Fruit fly (Drosophila melanogaster): ENCODE results near the gene VhaAC39-2.
A peak's percentile ranks its signal among the peaks of the same experiment; 100 is the strongest.

The VhaAC39-2 gene

DNA sequence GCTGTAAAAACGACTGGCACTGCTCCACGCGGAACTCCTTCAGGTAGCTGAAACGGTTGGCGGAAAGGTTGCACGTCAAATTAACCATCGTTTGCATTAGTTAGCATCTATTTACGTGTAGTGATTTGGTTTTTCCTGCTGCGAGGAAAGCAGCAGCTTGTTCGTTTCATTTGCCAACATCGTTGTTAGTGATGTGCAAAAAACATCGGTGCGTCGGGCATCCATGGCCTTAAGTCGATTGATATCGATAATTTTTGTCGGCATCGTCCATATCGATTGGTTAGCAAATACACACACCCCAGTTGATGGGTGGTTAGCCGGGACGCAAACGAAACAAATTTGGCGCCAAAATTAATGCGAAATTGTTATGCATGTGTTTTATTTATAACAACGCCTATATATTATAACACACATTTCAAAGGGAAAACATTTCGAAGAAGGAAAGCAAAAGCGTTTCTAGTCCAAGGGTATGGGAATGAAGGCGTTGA lies 1.4 kb downstream of the VhaAC39-2 start, which contains the start of gene unk (continued):
- no peak for TF ChIP-seq CG12219 (GFP tag; optimal IDR thresholded peaks at IDR 0.05)
- no peak for TF ChIP-seq tap (tag; optimal IDR thresholded peaks at IDR 0.05)
- no peak for TF ChIP-seq Sox102F (GFP tag; optimal IDR thresholded peaks at IDR 0.05)
- no peak for TF ChIP-seq dan (GFP tag; IDR thresholded peaks at IDR 0.05)
- no peak for TF ChIP-seq hkb (optimal IDR thresholded peaks at IDR 0.05)
- 0 out of 2 replicates have a peak, but pooled peaks have one; percentile 16 for TF ChIP-seq hkb (GFP tag; IDR thresholded peaks at IDR 0.05)
- no peak for TF ChIP-seq CG31388 (GFP tag; optimal IDR thresholded peaks at IDR 0.05)

DNA sequence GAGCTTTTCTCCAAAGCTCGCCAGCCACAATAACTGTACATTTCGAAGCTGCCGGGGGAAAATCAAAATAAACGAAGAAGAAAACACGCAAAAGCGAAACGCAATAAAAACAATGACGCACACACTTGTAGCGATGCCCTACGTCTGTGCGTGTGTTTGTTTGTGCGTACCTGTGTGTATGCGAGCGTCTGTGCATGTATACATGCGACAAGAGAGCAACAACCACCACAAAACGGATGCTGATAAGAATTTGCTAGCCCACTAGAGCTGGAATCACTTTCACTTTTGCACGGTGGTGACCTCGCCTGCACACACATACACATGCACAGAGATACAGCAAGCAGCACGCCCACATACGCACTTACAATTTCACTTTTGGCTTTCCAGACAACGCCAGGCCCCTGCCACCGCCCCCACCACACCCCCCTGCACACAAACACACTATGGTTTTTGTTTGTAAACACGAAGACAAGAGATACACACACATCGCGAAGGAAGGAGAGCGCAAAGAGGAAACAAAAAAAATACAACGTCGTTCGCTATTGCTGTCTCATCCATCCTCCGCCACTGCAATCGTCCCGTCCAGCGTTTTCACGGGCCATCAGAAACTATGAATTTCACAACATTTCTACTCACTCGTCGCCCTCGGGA lies 2.1 kb downstream of the VhaAC39-2 start:
- TF ChIP-seq Hr3 (GFP tag; optimal IDR thresholded peaks at IDR 0.05) (no peak), NFAT (GFP tag; IDR thresholded peaks at IDR 0.05) (no peak), CG8944 (GFP tag; optimal IDR thresholded peaks at IDR 0.05) (no peak), Hsf (GFP tag; optimal IDR thresholded peaks at IDR 0.05) (no peak), slou (GFP tag; optimal IDR thresholded peaks at IDR 0.05) (no peak), Opbp (GFP tag; IDR thresholded peaks at IDR 0.05; ENCODE audit: partially characterized antibody) (peak; percentile 58; the same call in 2 of the 3 replicates), Ets97D (GFP tag; optimal IDR thresholded peaks at IDR 0.05) (peak; percentile 12), CG1602 (GFP tag; optimal IDR thresholded peaks at IDR 0.05) (no peak), Usf (GFP tag; optimal IDR thresholded peaks at IDR 0.05) (no peak), CG31388 (GFP tag; optimal IDR thresholded peaks at IDR 0.05) (no peak), CG10147 (GFP tag; optimal IDR thresholded peaks at IDR 0.05) (no peak), tna (GFP tag; IDR thresholded peaks at IDR 0.05; ENCODE audit: partially characterized antibody) (no peak), otp (GFP tag; IDR thresholded peaks at IDR 0.05) (no peak), Hr51 (GFP tag; optimal IDR thresholded peaks at IDR 0.05) (peak in 1 of 2 experiments; percentile 50), Mad (GFP tag; optimal IDR thresholded peaks at IDR 0.05) (no peak), CG8388 (GFP tag; optimal IDR thresholded peaks at IDR 0.05) (no peak), CG3726 (GFP tag; IDR thresholded peaks at IDR 0.05) (no peak), grn (GFP tag; optimal IDR thresholded peaks at IDR 0.05) (no peak), mld (GFP tag; IDR thresholded peaks at IDR 0.05; ENCODE audit: partially characterized antibody) (no peak), MTF-1 (GFP tag; optimal IDR thresholded peaks at IDR 0.05; ENCODE audit: borderline replicate concordance) (no peak), sug (tag; optimal IDR thresholded peaks at IDR 0.05) (peak; percentile 71), CG12659 (GFP tag; optimal IDR thresholded peaks at IDR 0.05) (no peak), CG17328 (GFP tag; IDR thresholded peaks at IDR 0.05) (no peak), Dbx (GFP tag; IDR thresholded peaks at IDR 0.05) (no peak), CG4730 (GFP tag; IDR thresholded peaks at IDR 0.05) (no peak), Rx (GFP tag; IDR thresholded peaks at IDR 0.05) (no peak), phol (tag; optimal IDR thresholded peaks at IDR 0.05) (no peak), tup (GFP tag; optimal IDR thresholded peaks at IDR 0.05) (no peak), salm (tag; optimal IDR thresholded peaks at IDR 0.05) (no peak), pho (GFP tag; optimal IDR thresholded peaks at IDR 0.05) (no peak), CG17829 (tag; optimal IDR thresholded peaks at IDR 0.05) (no peak), cg (GFP tag; optimal IDR thresholded peaks at IDR 0.05) (peak; percentile 99), CG3407 (GFP tag; optimal IDR thresholded peaks at IDR 0.05) (peak; percentile 6), CG7556 (GFP tag; optimal IDR thresholded peaks at IDR 0.05) (no peak), ro (GFP tag; IDR thresholded peaks at IDR 0.05) (no peak), chm (GFP tag; IDR thresholded peaks at IDR 0.05) (peak; percentile 44; the same call in 1 of the 2 replicates), CG10654 (GFP tag; optimal IDR thresholded peaks at IDR 0.05) (no peak), CG14965 (GFP tag; optimal IDR thresholded peaks at IDR 0.05; ENCODE audit: borderline replicate concordance) (no peak), sr (GFP tag; IDR thresholded peaks at IDR 0.05) (peak; percentile 81; the same call in 2 of the 3 replicates), CG10979 (tag; optimal IDR thresholded peaks at IDR 0.05) (peak; percentile 25), mam (GFP tag; optimal IDR thresholded peaks at IDR 0.05) (no peak), ranshi (GFP tag; IDR thresholded peaks at IDR 0.05) (no peak), wor (GFP tag; IDR thresholded peaks at IDR 0.05) (no peak)

Data from whole organism, embryonic.